Fruit fly (Drosophila melanogaster) whole organism, wandering third instar larva: ENCODE data around the gene CG43391.

Experiments
- Abd-B ChIP-seq: fragments of >200 bp; optimal IDR thresholded peaks from 2 replicates; lab custom pipeline; 2017; ENCODE audit warnings: missing biosample characterization, missing genetic modification characterization
- CG32264 ChIP-seq: fragments of 200-800 bp; sonication (Bioruptor generic); optimal IDR thresholded peaks from 2 replicates; lab custom pipeline; 2016; ENCODE audit warnings: missing biosample characterization, missing genetic modification characterization
- CrebA ChIP-seq: fragments of 200-800 bp; sonication (Bioruptor generic); optimal IDR thresholded peaks from 2 replicates; lab custom pipeline; 2016; ENCODE audit warnings: missing biosample characterization, mild to moderate bottlenecking, missing genetic modification characterization, borderline replicate concordance
- Dfd ChIP-seq: fragments of >200 bp; optimal IDR thresholded peaks from 2 replicates; lab custom pipeline; 2017; ENCODE audit warnings: missing biosample characterization, missing genetic modification characterization
- Dif ChIP-seq: fragments of 200-275, 200-300 bp; sonication (Bioruptor generic); optimal IDR thresholded peaks from 2 replicates; lab custom pipeline; 2018; ENCODE audit warnings: missing biosample characterization, missing genetic modification characterization; ENCODE audit not compliant: partially characterized antibody
- HLH106 ChIP-seq: fragments of 200-800 bp; optimal IDR thresholded peaks from 3 replicates; lab custom pipeline; 2019; ENCODE audit warnings: missing biosample characterization, mild to moderate bottlenecking, missing genetic modification characterization, moderate library complexity
- N ChIP-seq: fragments of >200 bp; optimal IDR thresholded peaks from 2 replicates; lab custom pipeline; 2018; ENCODE audit warnings: missing biosample characterization, missing external identifiers, missing genetic modification characterization
- OdsH ChIP-seq: fragments of 200-800 bp; sonication (Bioruptor generic); optimal IDR thresholded peaks from 2 replicates; lab custom pipeline; 2016; ENCODE audit warnings: missing biosample characterization, mild to moderate bottlenecking, missing genetic modification characterization
- Rel ChIP-seq, 2 experiments: fragments of 200-800 bp; sonication (Bioruptor generic) in 1 of 2; optimal IDR thresholded peaks; 2 replicates in 1 of 2; 3 replicates in 1 of 2; lab custom pipeline; 2016 to 2019; ENCODE audit warnings: mild to moderate bottlenecking in 2 of 2, missing biosample characterization in 2 of 2, missing genetic modification characterization in 2 of 2, moderate library complexity in 1 of 2
- Sp1 ChIP-seq: fragments of 200-800 bp; sonication (Bioruptor generic); optimal IDR thresholded peaks from 3 replicates; lab custom pipeline; 2019; ENCODE audit warnings: missing biosample characterization, mild to moderate bottlenecking, missing genetic modification characterization, moderate library complexity
- Vsx2 ChIP-seq: fragments of 200-300, 225-300 bp; sonication (Bioruptor generic); optimal IDR thresholded peaks from 2 replicates; lab custom pipeline; 2018; ENCODE audit warnings: missing biosample characterization, missing genetic modification characterization; ENCODE audit not compliant: partially characterized antibody
- br ChIP-seq: fragments of 200-800 bp; sonication (Bioruptor generic); optimal IDR thresholded peaks from 2 replicates; lab custom pipeline; 2016; ENCODE audit warnings: missing biosample characterization, missing genetic modification characterization
- dl ChIP-seq, 2 experiments: fragments of 175-275, 200-275 bp in 1 of 2; fragments of 200-275 bp in 1 of 2; sonication (Bioruptor generic); optimal IDR thresholded peaks; lab custom pipeline; 2018; ENCODE audit warnings: mild to moderate bottlenecking in 2 of 2, missing biosample characterization in 2 of 2, missing genetic modification characterization in 2 of 2, moderate library complexity in 2 of 2; ENCODE audit not compliant: partially characterized antibody in 2 of 2, insufficient read depth in 1 of 2
- dmrt93B ChIP-seq: fragments of 200-800 bp; sonication (Bioruptor generic); optimal IDR thresholded peaks from 2 replicates; lab custom pipeline; 2018; ENCODE audit warnings: missing biosample characterization, mild to moderate bottlenecking, missing genetic modification characterization
- dsf ChIP-seq: sonication (Bioruptor generic); optimal IDR thresholded peaks from 2 replicates; lab custom pipeline; 2016; ENCODE audit warnings: missing biosample characterization, missing genetic modification characterization, borderline replicate concordance
- ey ChIP-seq: fragments of 200-800 bp; sonication (Bioruptor generic); optimal IDR thresholded peaks from 2 replicates; lab custom pipeline; 2016; ENCODE audit warnings: missing biosample characterization, missing genetic modification characterization
- foxo ChIP-seq, 2 experiments: fragments of 200-800 bp; sonication (Bioruptor generic); optimal IDR thresholded peaks; 2 replicates in 1 of 2; 3 replicates in 1 of 2; lab custom pipeline; 2016 to 2017; ENCODE audit warnings: missing biosample characterization in 2 of 2, missing genetic modification characterization in 2 of 2
- fru ChIP-seq: fragments of 200-800 bp; sonication (Bioruptor generic); optimal IDR thresholded peaks from 3 replicates; lab custom pipeline; 2016; ENCODE audit warnings: missing biosample characterization, mild to moderate bottlenecking, missing genetic modification characterization
- h ChIP-seq: fragments of 200-800 bp; sonication (Bioruptor generic); optimal IDR thresholded peaks from 3 replicates; lab custom pipeline; 2016; ENCODE audit warnings: missing biosample characterization, mild to moderate bottlenecking, missing genetic modification characterization
- jim ChIP-seq: fragments of 175-275, 200-325 bp; sonication (Bioruptor generic); optimal IDR thresholded peaks from 2 replicates; lab custom pipeline; 2016; ENCODE audit warnings: missing biosample characterization, mild to moderate bottlenecking, missing genetic modification characterization
- lola ChIP-seq: fragments of >200 bp; optimal IDR thresholded peaks from 2 replicates; lab custom pipeline; 2017; ENCODE audit warnings: missing biosample characterization, missing genetic modification characterization
- pan ChIP-seq: fragments of >200 bp; optimal IDR thresholded peaks from 2 replicates; lab custom pipeline; 2017
- rgr ChIP-seq: fragments of 200-800 bp; sonication (Bioruptor generic); optimal IDR thresholded peaks from 3 replicates; lab custom pipeline; 2016; ENCODE audit warnings: missing biosample characterization, mild to moderate bottlenecking, missing genetic modification characterization
- sage ChIP-seq: fragments of 200-800 bp; sonication (Bioruptor generic); optimal IDR thresholded peaks from 2 replicates; lab custom pipeline; 2016; ENCODE audit warnings: missing biosample characterization, mild to moderate bottlenecking, missing genetic modification characterization
- usp ChIP-seq: fragments of >200 bp; optimal IDR thresholded peaks from 2 replicates; lab custom pipeline; 2017; ENCODE audit warnings: missing biosample characterization, missing genetic modification characterization

CG43391 gene

dm6 chr3L:11533704-11534319 lies 47.0 kb downstream of the CG43391 start (continued):
- peak in 1 of 2 experiments; percentile 47 for TF ChIP-seq foxo (GFP tag; optimal IDR thresholded peaks at IDR 0.05; lab: Kevin White, UChicago)

dm6 chr3L:11531994-11532732 lies 48.7 kb downstream of the CG43391 start:
- TF ChIP-seq dsf (GFP tag; lab: Kevin White, UChicago), result no peak
- no peak for TF ChIP-seq jim (GFP tag; lab: Kevin White, UChicago)
- no peak for TF ChIP-seq br (GFP tag; lab: Kevin White, UChicago)
- no peak for TF ChIP-seq Sp1 (GFP tag; lab: Kevin White, UChicago)
- TF ChIP-seq CG32264 (GFP tag; lab: Kevin White, UChicago), result no peak
- TF ChIP-seq HLH106 (tag; lab: Kevin White, UChicago), result no peak
- no peak for TF ChIP-seq Rel (GFP tag; optimal IDR thresholded peaks at IDR 0.05; lab: Kevin White, UChicago)
- TF ChIP-seq Rel (tag; optimal IDR thresholded peaks at IDR 0.05; lab: Kevin White, UChicago), result no peak
- TF ChIP-seq dmrt93B (GFP tag; lab: Kevin White, UChicago), result no peak
- no peak for TF ChIP-seq pan (lab: Kevin White, UChicago)
- no peak for TF ChIP-seq usp
- no peak for TF ChIP-seq dl (GFP tag; optimal IDR thresholded peaks at IDR 0.05; lab: Kevin White, UChicago; ENCODE audit: insufficient read depth in 1 of 2, partially characterized antibody in 2 of 2)
- TF ChIP-seq N (GFP tag; lab: Kevin White, UChicago), result no peak
- no peak for TF ChIP-seq Dif (GFP tag; lab: Kevin White, UChicago)
- no peak for TF ChIP-seq Dfd (GFP tag; lab: Kevin White, UChicago)

- TF ChIP-seq Abd-B (no peak), pan (lab: Kevin White, UChicago) (no peak), fru (GFP tag; lab: Kevin White, UChicago) (peak; percentile 62), foxo (GFP tag; optimal IDR thresholded peaks at IDR 0.05; lab: Kevin White, UChicago) (no peak), Rel (GFP tag; optimal IDR thresholded peaks at IDR 0.05; lab: Kevin White, UChicago) (no peak), Rel (tag; optimal IDR thresholded peaks at IDR 0.05; lab: Kevin White, UChicago) (peak; percentile 65), usp (no peak), h (GFP tag; lab: Kevin White, UChicago) (peak; percentile 18), dl (GFP tag; optimal IDR thresholded peaks at IDR 0.05; lab: Kevin White, UChicago; ENCODE audit: insufficient read depth in 1 of 2, partially characterized antibody in 2 of 2) (no peak), br (GFP tag; lab: Kevin White, UChicago) (no peak), CrebA (GFP tag; lab: Kevin White, UChicago) (no peak), ey (GFP tag; lab: Kevin White, UChicago) (no peak), sage (GFP tag; lab: Kevin White, UChicago) (no peak), Vsx2 (GFP tag; lab: Kevin White, UChicago) (no peak), rgr (GFP tag; lab: Kevin White, UChicago) (no peak), HLH106 (tag; lab: Kevin White, UChicago) (no peak), OdsH (GFP tag; lab: Kevin White, UChicago) (no peak), lola (GFP tag; lab: Kevin White, UChicago) (no peak)
These were observed 49.5 kb downstream of the CG43391 start for dm6 chr3L:11531300-11531699.
